Fruit fly (Drosophila melanogaster): ENCODE results near the gene koko.

koko gene

dm6 chr3R:18393436-18393835, 9.4 kb upstream of the koko start (continued):
- TF ChIP-seq unpg (GFP tag; optimal IDR thresholded peaks at IDR 0.05) (peak; percentile 72), CG32767 (GFP tag; IDR thresholded peaks at IDR 0.05) (0 out of 2 replicates have a peak, but pooled peaks have one; percentile 47), CG7786 (GFP tag; optimal IDR thresholded peaks at IDR 0.05) (no peak), CG3407 (GFP tag; optimal IDR thresholded peaks at IDR 0.05) (peak; percentile 9), CG11695 (GFP tag; IDR thresholded peaks at IDR 0.05) (peak; percentile 54; the same call in 1 of the 3 replicates), row (GFP tag; IDR thresholded peaks at IDR 0.05) (peak; percentile 79), CG2120 (GFP tag; optimal IDR thresholded peaks at IDR 0.05) (peak; percentile 48), CG6683 (GFP tag; optimal IDR thresholded peaks at IDR 0.05) (peak; percentile 22), gem (tag; optimal IDR thresholded peaks at IDR 0.05) (peak; percentile 79), CG5180 (GFP tag; optimal IDR thresholded peaks at IDR 0.05) (no peak), ind (GFP tag; optimal IDR thresholded peaks at IDR 0.05) (peak; percentile 39), CG18599 (GFP tag; optimal IDR thresholded peaks at IDR 0.05) (peak; percentile 36), CG12391 (tag; optimal IDR thresholded peaks at IDR 0.05) (no peak), Rx (GFP tag; IDR thresholded peaks at IDR 0.05) (no peak), B-H1 (GFP tag; IDR thresholded peaks at IDR 0.05) (no peak), nerfin-2 (GFP tag; IDR thresholded peaks at IDR 0.05; ENCODE audit: partially characterized antibody) (no peak), D (optimal IDR thresholded peaks at IDR 0.05) (no peak), D (GFP tag; optimal IDR thresholded peaks at IDR 0.05) (no peak), Sry-δ (GFP tag; optimal IDR thresholded peaks at IDR 0.05) (no peak), CG30431 (GFP tag; optimal IDR thresholded peaks at IDR 0.05) (no peak), HHEX (GFP tag; optimal IDR thresholded peaks at IDR 0.05) (no peak), hkb (optimal IDR thresholded peaks at IDR 0.05) (no peak), hkb (GFP tag; IDR thresholded peaks at IDR 0.05) (peak; percentile 67; the same call in 1 of the 2 replicates), MBD-R2 (GFP tag; IDR thresholded peaks at IDR 0.05) (no peak), nom (GFP tag; optimal IDR thresholded peaks at IDR 0.05) (no peak), CG9727 (GFP tag; optimal IDR thresholded peaks at IDR 0.05) (peak; percentile 54), her (GFP tag; optimal IDR thresholded peaks at IDR 0.05) (no peak), CG8924 (tag; optimal IDR thresholded peaks at IDR 0.05) (no peak), BEAF-32 (GFP tag; optimal IDR thresholded peaks at IDR 0.05) (no peak), CG10209 (GFP tag; optimal IDR thresholded peaks at IDR 0.05) (peak; percentile 40), MTF-1 (GFP tag; optimal IDR thresholded peaks at IDR 0.05; ENCODE audit: borderline replicate concordance) (no peak), tin (GFP tag; optimal IDR thresholded peaks at IDR 0.05) (peak; percentile 16), Aef1 (GFP tag; IDR thresholded peaks at IDR 0.05) (no peak), fd3F (GFP tag; optimal IDR thresholded peaks at IDR 0.05) (peak; percentile 32), dysf (GFP tag; IDR thresholded peaks at IDR 0.05) (peak; percentile 65), pan (optimal IDR thresholded peaks at IDR 0.05) (no peak), pan (GFP tag; optimal IDR thresholded peaks at IDR 0.05 in 1 of 2, IDR thresholded peaks at IDR 0.05 in 1 of 2) (peak in 1 of 2 experiments; percentile 68), nmo (GFP tag; optimal IDR thresholded peaks at IDR 0.05) (peak; percentile 52), Rfx (GFP tag; IDR thresholded peaks at IDR 0.05) (peak; percentile 62), CG13296 (GFP tag; optimal IDR thresholded peaks at IDR 0.05) (peak; percentile 22), prd (optimal IDR thresholded peaks at IDR 0.05) (no peak), prd (GFP tag; IDR thresholded peaks at IDR 0.05) (peak; percentile 65), CG18011 (GFP tag; optimal IDR thresholded peaks at IDR 0.05) (peak; percentile 7), CG2889 (GFP tag; IDR thresholded peaks at IDR 0.05) (peak; percentile 41; the same call in 1 of the 3 replicates), tup (GFP tag; optimal IDR thresholded peaks at IDR 0.05) (peak; percentile 3), fd64A (GFP tag; optimal IDR thresholded peaks at IDR 0.05) (no peak), NFAT (GFP tag; IDR thresholded peaks at IDR 0.05) (peak; percentile 43; the same call in 1 of the 2 replicates), Hr78 (GFP tag; optimal IDR thresholded peaks at IDR 0.05) (no peak), seq (GFP tag; IDR thresholded peaks at IDR 0.05) (0 out of 2 replicates have a peak, but pooled peaks have one; percentile 40), CG6689 (GFP tag; IDR thresholded peaks at IDR 0.05) (peak; percentile 71), Nf-YC (tag; optimal IDR thresholded peaks at IDR 0.05) (peak; percentile 13)
